Worm (Caenorhabditis elegans) whole organism, mixed stage, embryonic: Measurements from ENCODE around the gene Y76B12C.8.

Experiments used
- blmp-1 ChIP-seq: fragments of 150-350 bp; optimal IDR thresholded peaks from 2 replicates; lab custom pipeline; 2014; ENCODE audit warnings: missing biosample characterization, missing genetic modification characterization
- ces-1 ChIP-seq: fragments of 150-350 bp; optimal IDR thresholded peaks from 2 replicates; lab custom pipeline; 2014; ENCODE audit warnings: missing biosample characterization, missing genetic modification reagents, missing genetic modification characterization
- drap-1 ChIP-seq: fragments of 200-800 bp; sonication (Bioruptor generic); optimal IDR thresholded peaks from 3 replicates; lab custom pipeline; 2018; ENCODE audit warnings: mild to moderate bottlenecking, missing genetic modification characterization, missing compliant biosample characterization
- flh-1 ChIP-seq: fragments of 200-800 bp; sonication (Bioruptor generic); optimal IDR thresholded peaks from 2 replicates; lab custom pipeline; 2018; ENCODE audit warnings: mild to moderate bottlenecking, missing genetic modification characterization, moderate library complexity, missing compliant biosample characterization
- mep-1 ChIP-seq: fragments of 150-350 bp; optimal IDR thresholded peaks from 2 replicates; lab custom pipeline; 2017; ENCODE audit warnings: missing biosample characterization, missing genetic modification reagents, missing genetic modification characterization, inconsistent platforms
- nhr-237 ChIP-seq: fragments of 150-350 bp; optimal IDR thresholded peaks from 2 replicates; lab custom pipeline; 2014; ENCODE audit warnings: missing biosample characterization, missing genetic modification characterization
- nhr-28 ChIP-seq: fragments of 150-350 bp; optimal IDR thresholded peaks from 2 replicates; lab custom pipeline; 2014; ENCODE audit warnings: missing biosample characterization, missing genetic modification characterization
- nhr-76 ChIP-seq: sonication (generic microtip); optimal IDR thresholded peaks from 2 replicates; lab custom pipeline; 2017; ENCODE audit warnings: missing biosample characterization, missing genetic modification characterization
- pha-4 ChIP-seq: fragments of 150-350 bp; optimal IDR thresholded peaks from 2 replicates; lab custom pipeline; 2018; ENCODE audit warnings: missing biosample characterization, missing genetic modification reagents, missing genetic modification characterization
- unc-62 ChIP-seq: fragments of 150-350 bp; optimal IDR thresholded peaks from 2 replicates; lab custom pipeline; 2014; ENCODE audit warnings: missing biosample characterization, missing genetic modification reagents, missing genetic modification characterization

ce11 chrIV:1964057-1964456, 15.7 kb upstream of the Y76B12C.8 start:
- TF ChIP-seq ces-1 (GFP tag; lab: Kevin White, UChicago): no peak
- no peak for TF ChIP-seq pha-4
- no peak for TF ChIP-seq nhr-28 (tag; lab: Kevin White, UChicago)
- TF ChIP-seq nhr-237: no peak
- no peak for TF ChIP-seq drap-1 (GFP tag; lab: Kevin White, UChicago)
- no peak for TF ChIP-seq flh-1 (GFP tag; lab: Kevin White, UChicago)
- TF ChIP-seq nhr-76 (tag; lab: Kevin White, UChicago): no peak
- TF ChIP-seq mep-1 (tag; lab: Kevin White, UChicago): no peak
- no peak for TF ChIP-seq unc-62 (GFP tag; lab: Kevin White, UChicago)
- no peak for TF ChIP-seq blmp-1
